Fruit fly (Drosophila melanogaster) whole organism, prepupa: ENCODE results near the gene CG14017.

Source experiments
- Blimp-1 ChIP-seq: fragments of 200-800 bp; sonication (Bioruptor generic); optimal IDR thresholded peaks from 3 replicates; lab custom pipeline; 2017; ENCODE audit warnings: missing biosample characterization, missing genetic modification characterization, mild to moderate bottlenecking, moderate library complexity, missing genetic modification reagents
- CG10631 ChIP-seq: fragments of 200-800 bp; sonication (Bioruptor generic); optimal IDR thresholded peaks from 2 replicates; lab custom pipeline; 2016; ENCODE audit warnings: missing biosample characterization, missing genetic modification characterization
- CG10669 ChIP-seq: fragments of 200-800 bp; sonication (Bioruptor generic); optimal IDR thresholded peaks from 3 replicates; lab custom pipeline; 2018; ENCODE audit warnings: missing biosample characterization, mild to moderate bottlenecking, missing genetic modification characterization, moderate library complexity
- CG11294 ChIP-seq: fragments of 200-800 bp; sonication (Bioruptor generic); IDR thresholded peaks from 2 replicates; pipeline ENCODE4 v1.3.6; 2022; ENCODE audit warnings: missing biosample characterization, missing genetic modification characterization
- CG11762 ChIP-seq: fragments of 200-800 bp; sonication (Bioruptor generic); optimal IDR thresholded peaks from 3 replicates; lab custom pipeline; 2016; ENCODE audit warnings: missing biosample characterization, missing genetic modification characterization; ENCODE audit not compliant: insufficient read depth
- CG11902 ChIP-seq: fragments of 200-800 bp; sonication (Bioruptor generic); optimal IDR thresholded peaks from 3 replicates; lab custom pipeline; 2016; ENCODE audit warnings: missing biosample characterization, missing genetic modification characterization
- CG15336 ChIP-seq: fragments of 200-800 bp; sonication (Bioruptor generic); IDR thresholded peaks from 2 replicates; pipeline ENCODE4 v1.3.6; 2022; ENCODE audit warnings: missing biosample characterization, missing genetic modification characterization
- CG1621 ChIP-seq: fragments of 200-800 bp; sonication (Bioruptor generic); optimal IDR thresholded peaks from 3 replicates; lab custom pipeline; 2018; ENCODE audit warnings: missing biosample characterization, mild to moderate bottlenecking, missing genetic modification characterization
- CG32006 ChIP-seq: fragments of 200-800 bp; sonication (Bioruptor generic); optimal IDR thresholded peaks from 3 replicates; lab custom pipeline; 2017; ENCODE audit warnings: missing biosample characterization, mild to moderate bottlenecking, missing genetic modification characterization
- CG34406 ChIP-seq: fragments of 200-800 bp; sonication (Bioruptor generic); optimal IDR thresholded peaks from 3 replicates; lab custom pipeline; 2016; ENCODE audit warnings: missing biosample characterization, missing genetic modification characterization
- CG6163 ChIP-seq: fragments of 200-800 bp; sonication (Bioruptor generic); IDR thresholded peaks from 3 replicates; pipeline ENCODE4 v1.3.6; 2022; ENCODE audit warnings: missing biosample characterization, missing genetic modification characterization
- CG6808 ChIP-seq: fragments of 200-800 bp; sonication (Bioruptor generic); optimal IDR thresholded peaks from 3 replicates; lab custom pipeline; 2017; ENCODE audit warnings: missing biosample characterization, missing genetic modification characterization, mild to moderate bottlenecking, moderate library complexity, missing genetic modification reagents
- CG6854 ChIP-seq: fragments of 200-800 bp; sonication (Bioruptor generic); optimal IDR thresholded peaks from 2 replicates; lab custom pipeline; 2017; ENCODE audit warnings: missing biosample characterization, mild to moderate bottlenecking, missing genetic modification characterization
- CG7368 ChIP-seq: fragments of 200-800 bp; sonication (Bioruptor generic); optimal IDR thresholded peaks from 3 replicates; lab custom pipeline; 2016; ENCODE audit warnings: missing biosample characterization, missing genetic modification characterization
- CG8119 ChIP-seq: fragments of 200-800 bp; sonication (Bioruptor generic); IDR thresholded peaks from 3 replicates; pipeline ENCODE4 v1.3.6; 2022; ENCODE audit warnings: missing biosample characterization, missing genetic modification characterization
- CG8632 ChIP-seq: fragments of 200-800 bp; sonication (Bioruptor generic); optimal IDR thresholded peaks from 3 replicates; lab custom pipeline; 2016; ENCODE audit warnings: missing biosample characterization, missing genetic modification characterization
- CG9139 ChIP-seq: fragments of 200-800 bp; sonication (Bioruptor generic); optimal IDR thresholded peaks from 3 replicates; lab custom pipeline; 2017; ENCODE audit warnings: missing biosample characterization, mild to moderate bottlenecking, missing genetic modification characterization
- Eip75B ChIP-seq: fragments of 200-800 bp; sonication (Bioruptor generic); optimal IDR thresholded peaks from 3 replicates; lab custom pipeline; 2016; ENCODE audit warnings: missing biosample characterization, missing genetic modification characterization
- Eip78C ChIP-seq: fragments of 200-800 bp; sonication (Bioruptor generic); peaks from one replicate; lab custom pipeline; 2016; ENCODE audit warnings: missing biosample characterization, missing genetic modification characterization
- Eip93F ChIP-seq: fragments of 200-800 bp; sonication (Bioruptor generic); optimal IDR thresholded peaks from 2 replicates; lab custom pipeline; 2016; ENCODE audit warnings: missing biosample characterization, mild to moderate bottlenecking, missing genetic modification characterization
- Ets21C ChIP-seq: fragments of 200-800 bp; sonication (Bioruptor generic); optimal IDR thresholded peaks from 3 replicates; lab custom pipeline; 2016; ENCODE audit warnings: missing biosample characterization, missing genetic modification characterization
- Gug ChIP-seq: fragments of 200-800 bp; sonication (Bioruptor generic); IDR thresholded peaks from 2 replicates; pipeline ENCODE4 v1.3.6; 2022; ENCODE audit warnings: missing biosample characterization, missing genetic modification characterization
- Hr38 ChIP-seq: sonication (Bioruptor generic); optimal IDR thresholded peaks from 2 replicates; lab custom pipeline; 2016; ENCODE audit warnings: missing biosample characterization, missing genetic modification characterization
- Hr39 ChIP-seq: fragments of 200-800 bp; sonication (Bioruptor generic); optimal IDR thresholded peaks from 2 replicates; lab custom pipeline; 2016; ENCODE audit warnings: missing biosample characterization, missing genetic modification characterization
- Hr4 ChIP-seq: fragments of 200-800 bp; sonication (Bioruptor generic); optimal IDR thresholded peaks from 3 replicates; lab custom pipeline; 2016; ENCODE audit warnings: missing biosample characterization, missing genetic modification characterization
- Lpt ChIP-seq: fragments of 200-800 bp; sonication (Bioruptor generic); optimal IDR thresholded peaks from 3 replicates; lab custom pipeline; 2016; ENCODE audit warnings: missing biosample characterization, missing genetic modification characterization
- Met ChIP-seq: fragments of 200-800 bp; sonication (Bioruptor generic); optimal IDR thresholded peaks from 3 replicates; lab custom pipeline; 2016; ENCODE audit warnings: missing biosample characterization, missing genetic modification characterization
- OdsH ChIP-seq: fragments of 200-800 bp; sonication (Bioruptor generic); optimal IDR thresholded peaks from 3 replicates; lab custom pipeline; 2016; ENCODE audit warnings: missing biosample characterization, missing genetic modification characterization
- Sox14 ChIP-seq: fragments of 200-800 bp; sonication (Bioruptor generic); optimal IDR thresholded peaks from 3 replicates; lab custom pipeline; 2016; ENCODE audit warnings: missing biosample characterization, missing genetic modification characterization
- achi ChIP-seq: fragments of 200-800 bp; sonication (Bioruptor generic); optimal IDR thresholded peaks from 3 replicates; lab custom pipeline; 2016; ENCODE audit warnings: missing biosample characterization, missing genetic modification characterization
- acj6 ChIP-seq: fragments of 200-800 bp; sonication (Bioruptor generic); optimal IDR thresholded peaks from 3 replicates; lab custom pipeline; 2016; ENCODE audit warnings: missing biosample characterization, missing genetic modification characterization
- cyc ChIP-seq: fragments of 200-800 bp; sonication (Bioruptor generic); optimal IDR thresholded peaks from 3 replicates; lab custom pipeline; 2016; ENCODE audit warnings: missing biosample characterization, missing genetic modification characterization
- dsx ChIP-seq: fragments of 200-800 bp; optimal IDR thresholded peaks from 3 replicates; lab custom pipeline; 2019; ENCODE audit warnings: missing biosample characterization, mild to moderate bottlenecking, missing genetic modification characterization, moderate library complexity; ENCODE audit not compliant: poor library complexity, severe bottlenecking
- fd59A ChIP-seq: fragments of 200-800 bp; sonication (Bioruptor generic); optimal IDR thresholded peaks from 2 replicates; lab custom pipeline; 2017; ENCODE audit warnings: missing biosample characterization, mild to moderate bottlenecking, missing genetic modification characterization, missing genetic modification reagents
- fd85E ChIP-seq: fragments of 200-800 bp; sonication (Bioruptor generic); optimal IDR thresholded peaks from 3 replicates; lab custom pipeline; 2016; ENCODE audit warnings: missing biosample characterization, missing genetic modification characterization
- fkh ChIP-seq: fragments of 200-800 bp; sonication (Bioruptor generic); optimal IDR thresholded peaks from 3 replicates; lab custom pipeline; 2017; ENCODE audit warnings: missing biosample characterization, mild to moderate bottlenecking, missing genetic modification characterization, moderate library complexity
- lz ChIP-seq: fragments of 200-800 bp; sonication (Bioruptor generic); optimal IDR thresholded peaks from 3 replicates; lab custom pipeline; 2016; ENCODE audit warnings: missing biosample characterization, missing genetic modification characterization
- salr ChIP-seq, 2 experiments: fragments of 200-800 bp; sonication (Bioruptor generic); optimal IDR thresholded peaks; 3 replicates each; lab custom pipeline; 2016 to 2018; ENCODE audit warnings: missing biosample characterization in 2 of 2, missing genetic modification characterization in 2 of 2, mild to moderate bottlenecking in 1 of 2
- spab ChIP-seq: fragments of 200-800 bp; sonication (Bioruptor generic); optimal IDR thresholded peaks from 2 replicates; lab custom pipeline; 2017; ENCODE audit warnings: missing biosample characterization, mild to moderate bottlenecking, missing genetic modification characterization, missing genetic modification reagents
- ss ChIP-seq, 2 experiments: fragments of 200-800 bp; sonication (Bioruptor generic); optimal IDR thresholded peaks; 2 replicates in 1 of 2; 3 replicates in 1 of 2; lab custom pipeline; 2017 to 2018; ENCODE audit warnings: mild to moderate bottlenecking in 2 of 2, missing biosample characterization in 2 of 2, missing genetic modification characterization in 2 of 2, moderate library complexity in 1 of 2
- vri ChIP-seq: fragments of 200-800 bp; sonication (Bioruptor generic); optimal IDR thresholded peaks from 3 replicates; lab custom pipeline; 2016; ENCODE audit warnings: missing biosample characterization, mild to moderate bottlenecking, missing genetic modification characterization

Gene CG14017

DNA sequence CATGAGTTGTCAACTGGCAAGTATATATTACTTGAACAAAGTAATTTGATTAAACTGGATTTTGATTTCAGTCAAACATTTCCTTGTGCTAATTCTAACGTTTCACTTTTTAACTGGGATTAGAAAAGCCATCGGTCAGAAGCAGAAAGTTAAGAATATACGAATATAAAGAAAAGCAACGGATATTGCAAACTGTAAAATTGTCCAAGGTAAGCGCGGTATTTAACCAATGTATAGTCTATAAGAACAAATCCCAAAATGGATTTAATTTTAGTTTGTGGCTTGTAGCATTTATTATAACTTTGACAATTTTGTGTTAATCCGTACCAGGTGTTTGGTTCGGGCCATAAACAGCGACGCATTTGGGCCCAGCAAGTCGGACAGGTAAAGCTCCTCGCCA is 2.2 kb upstream of the CG14017 start, which contains the start of gene CG18269:
Gene CG18269, plus strand, starts transcription at position 301 of the 400 bp plus-strand sequence.
- no peak for TF ChIP-seq Gug (GFP tag; lab: Robert Waterston, UW)
- no peak for TF ChIP-seq Lpt (GFP tag; lab: Kevin White, UChicago)

DNA sequence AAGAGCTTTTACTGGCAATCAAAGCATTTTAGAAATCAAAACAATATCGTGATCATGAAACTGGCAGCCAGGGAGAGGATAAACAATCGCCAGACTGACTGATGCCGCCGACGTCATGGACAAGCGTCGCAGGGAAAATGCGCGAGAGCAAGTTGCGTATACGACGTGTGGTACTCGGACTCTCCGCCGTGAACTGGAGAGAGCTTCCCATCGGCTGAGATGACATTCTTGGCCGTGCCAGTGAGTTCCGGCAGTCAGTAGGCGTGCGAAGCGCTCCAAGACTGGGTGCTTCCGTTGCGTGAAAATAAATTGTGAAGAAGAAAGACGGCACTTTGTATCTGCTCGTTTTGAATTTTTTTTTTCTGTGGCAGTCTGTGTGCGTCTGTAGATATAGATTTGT is 1.1 kb downstream of the CG14017 start, which contains the start of gene GluRIIA:
Gene GluRIIA, plus strand, starts transcription at position 255 of the 400 bp plus-strand sequence.
- TF ChIP-seq Eip75B (GFP tag; lab: Kevin White, UChicago) (no peak), CG1621 (tag; lab: Kevin White, UChicago) (no peak), Ets21C (no peak), dsx (GFP tag; lab: Kevin White, UChicago) (no peak), CG11762 (GFP tag; lab: Kevin White, UChicago) (no peak), vri (GFP tag; lab: Kevin White, UChicago) (no peak), salr (GFP tag; optimal IDR thresholded peaks at IDR 0.05; lab: Kevin White, UChicago) (no peak)

DNA sequence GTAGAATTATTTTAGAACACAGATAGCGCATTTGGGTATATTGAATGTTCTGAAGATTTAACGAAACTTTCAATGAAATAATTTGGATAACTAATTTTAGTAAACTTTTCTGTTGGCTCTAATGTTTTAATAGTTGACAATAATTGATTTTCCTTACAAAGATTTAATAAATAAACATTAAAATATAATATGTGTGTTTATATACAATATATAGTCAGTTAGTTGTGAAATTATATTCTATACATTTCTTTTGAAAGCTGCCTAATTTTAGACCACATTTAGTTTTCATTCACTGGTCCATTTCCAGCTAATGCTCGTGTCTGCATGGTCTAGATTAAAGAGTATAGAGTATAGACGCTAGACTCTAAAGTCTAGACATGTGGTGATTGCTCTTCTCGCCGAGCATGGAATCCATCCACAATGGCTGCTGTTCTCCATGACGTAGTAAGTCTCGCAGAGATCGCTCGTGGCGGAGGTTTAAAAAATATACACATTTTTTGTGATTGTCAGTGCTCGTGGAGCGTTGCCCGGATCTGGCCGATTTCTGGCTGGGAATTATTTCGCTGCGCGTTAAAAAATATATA is 5.2 kb downstream of the CG14017 start, which contains the start of gene GluRIIB:
Gene GluRIIB, plus strand, starts transcription at position 534 of the 584 bp plus-strand sequence.
- TF ChIP-seq CG6808 (GFP tag; lab: Kevin White, UChicago): no peak
- TF ChIP-seq lz: no peak
- TF ChIP-seq ss (GFP tag; optimal IDR thresholded peaks at IDR 0.05; lab: Kevin White, UChicago): no peak
- TF ChIP-seq CG6163 (GFP tag; lab: Robert Waterston, UW): no peak
- no peak for TF ChIP-seq Eip78C (GFP tag; lab: Kevin White, UChicago)
- no peak for TF ChIP-seq acj6 (GFP tag; lab: Kevin White, UChicago)
- TF ChIP-seq Eip93F: no peak
- TF ChIP-seq CG8632 (GFP tag; lab: Kevin White, UChicago): no peak
- TF ChIP-seq fkh (GFP tag; lab: Kevin White, UChicago): no peak
- TF ChIP-seq Ets21C: no peak
- no peak for TF ChIP-seq Blimp-1
- TF ChIP-seq spab (GFP tag; lab: Kevin White, UChicago): no peak
- no peak for TF ChIP-seq Hr38 (GFP tag; lab: Kevin White, UChicago)
- no peak for TF ChIP-seq Lpt (GFP tag; lab: Kevin White, UChicago)
- no peak for TF ChIP-seq CG11902 (GFP tag; lab: Kevin White, UChicago)
- no peak for TF ChIP-seq CG10631 (GFP tag; lab: Kevin White, UChicago)
- TF ChIP-seq Gug (GFP tag; lab: Robert Waterston, UW): no peak
- TF ChIP-seq vri (GFP tag; lab: Kevin White, UChicago): no peak
- TF ChIP-seq CG15336 (GFP tag; lab: Robert Waterston, UW): no peak
- TF ChIP-seq Sox14 (GFP tag; lab: Kevin White, UChicago): no peak

DNA sequence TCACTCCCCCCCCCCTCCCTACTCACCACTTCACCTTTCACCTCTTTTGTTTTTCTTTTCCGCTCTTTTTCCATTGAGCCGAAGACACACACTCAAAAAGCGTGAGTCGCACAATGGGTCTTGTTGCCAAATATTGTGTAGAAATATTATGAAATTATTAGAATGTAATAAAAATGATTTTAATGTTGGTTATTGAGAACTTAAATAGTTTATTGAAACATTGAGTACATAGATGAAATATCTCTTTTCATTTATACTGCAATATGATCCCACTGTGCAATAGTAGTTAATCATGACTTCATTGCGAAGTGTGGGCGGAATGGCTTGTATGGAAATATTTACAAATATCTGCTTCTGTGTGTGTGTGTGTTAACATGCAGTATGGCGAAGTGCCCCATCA is 13.4 kb downstream of the CG14017 start:
- TF ChIP-seq Gug (GFP tag; lab: Robert Waterston, UW): peak; percentile 77
- no peak for TF ChIP-seq Ets21C
- peak; percentile 46 for TF ChIP-seq OdsH (GFP tag; lab: Kevin White, UChicago)
- TF ChIP-seq Hr39 (GFP tag; lab: Kevin White, UChicago): no peak
- TF ChIP-seq acj6 (GFP tag; lab: Kevin White, UChicago): peak; percentile 52
- TF ChIP-seq fd85E: no peak
- TF ChIP-seq CG8119: peak; percentile 88
- TF ChIP-seq CG7368 (GFP tag; lab: Kevin White, UChicago): peak; percentile 2
- peak; percentile 58 for TF ChIP-seq Hr4
- no peak for TF ChIP-seq Met (GFP tag; lab: Kevin White, UChicago)
- peak; percentile 4 for TF ChIP-seq CG11762 (GFP tag; lab: Kevin White, UChicago)
- TF ChIP-seq CG10669 (GFP tag; lab: Kevin White, UChicago): peak; percentile 58
- TF ChIP-seq dsx (GFP tag; lab: Kevin White, UChicago): peak; percentile 42
- peak; percentile 8 for TF ChIP-seq CG6808 (GFP tag; lab: Kevin White, UChicago)
- TF ChIP-seq CG11294: peak; percentile 77
- peak; percentile 42 for TF ChIP-seq CG34406 (GFP tag; lab: Kevin White, UChicago)
- peak; percentile 88 for TF ChIP-seq CG15336 (GFP tag; lab: Robert Waterston, UW)
- peak; percentile 20 for TF ChIP-seq CG9139 (GFP tag; lab: Kevin White, UChicago)
- TF ChIP-seq CG6854 (GFP tag; lab: Kevin White, UChicago): no peak
- no peak for TF ChIP-seq fkh (GFP tag; lab: Kevin White, UChicago)
- TF ChIP-seq CG32006 (GFP tag; lab: Kevin White, UChicago): peak; percentile 60
- TF ChIP-seq vri (GFP tag; lab: Kevin White, UChicago): no peak
- TF ChIP-seq achi (GFP tag; lab: Kevin White, UChicago): peak; percentile 37
- TF ChIP-seq CG8632 (GFP tag; lab: Kevin White, UChicago): peak; percentile 42
- TF ChIP-seq fd59A (GFP tag; lab: Kevin White, UChicago): peak; percentile 19
- no peak for TF ChIP-seq cyc (GFP tag; lab: Kevin White, UChicago)
- TF ChIP-seq CG11902 (GFP tag; lab: Kevin White, UChicago): no peak
- no peak for TF ChIP-seq Blimp-1
- peak; percentile 12 to 48 for TF ChIP-seq salr (GFP tag; optimal IDR thresholded peaks at IDR 0.05; lab: Kevin White, UChicago)
- peak in 1 of 2 experiments; percentile 21 for TF ChIP-seq ss (GFP tag; optimal IDR thresholded peaks at IDR 0.05; lab: Kevin White, UChicago)
